Worm (Caenorhabditis elegans): Measurements from ENCODE around the gene hpo-18.

- TF ChIP-seq elt-3 (tag; optimal IDR thresholded peaks at IDR 0.05), result no peak
- TF ChIP-seq lsy-12 (tag; optimal IDR thresholded peaks at IDR 0.05), result no peak
- no peak for TF ChIP-seq R02D3.7 (tag; optimal IDR thresholded peaks at IDR 0.05)
- no peak for TF ChIP-seq fos-1 (tag; optimal IDR thresholded peaks at IDR 0.05)
- TF ChIP-seq nhr-28 (tag; optimal IDR thresholded peaks at IDR 0.05), result no peak
- TF ChIP-seq egl-5 (tag; optimal IDR thresholded peaks at IDR 0.05), result no peak
- no peak for TF ChIP-seq skn-1 (tag; optimal IDR thresholded peaks at IDR 0.05)
- no peak for TF ChIP-seq jun-1 (tag; optimal IDR thresholded peaks at IDR 0.05)
- TF ChIP-seq snpc-4 (tag; optimal IDR thresholded peaks at IDR 0.05), result no peak
These were observed 20.2 kb upstream of the hpo-18 start, which contains the start of gene F32D1.11 for ce11 chrV:4366440-4366839.
